Fruit fly (Drosophila melanogaster): ENCODE measurements around the gene pasha.

The pasha gene

dm6 chr3R:31605790-31606189 is 12.0 kb upstream of the pasha start (continued):
- peak; percentile 58 for TF ChIP-seq Blimp-1 (GFP tag; optimal IDR thresholded peaks at IDR 0.05)
- TF ChIP-seq croc (GFP tag; conservative IDR thresholded peaks at IDR 0.05) = no peak
- TF ChIP-seq eyg (GFP tag; optimal IDR thresholded peaks at IDR 0.05) = no peak

- TF ChIP-seq gfzf (GFP tag; optimal IDR thresholded peaks at IDR 0.05) (peak; percentile 8), CG13624 (GFP tag; optimal IDR thresholded peaks at IDR 0.05) (no peak), Ets97D (GFP tag; optimal IDR thresholded peaks at IDR 0.05) (no peak), crol (GFP tag; IDR thresholded peaks at IDR 0.05) (no peak), ac (GFP tag; optimal IDR thresholded peaks at IDR 0.05) (peak; percentile 57), CG11085 (GFP tag; IDR thresholded peaks at IDR 0.05) (no peak), fru (optimal IDR thresholded peaks at IDR 0.05) (no peak), unc-4 (GFP tag; IDR thresholded peaks at IDR 0.05; ENCODE audit: partially characterized antibody) (no peak), sqz (GFP tag; optimal IDR thresholded peaks at IDR 0.05) (peak; percentile 26), CG34422 (GFP tag; IDR thresholded peaks at IDR 0.05) (no peak), sd (tag; optimal IDR thresholded peaks at IDR 0.05) (peak; percentile 5), pfk (GFP tag; optimal IDR thresholded peaks at IDR 0.05) (peak; percentile 30), ranshi (GFP tag; IDR thresholded peaks at IDR 0.05) (no peak), CG6791 (GFP tag; IDR thresholded peaks at IDR 0.05; ENCODE audit: partially characterized antibody) (0 out of 3 replicates have a peak, but pooled peaks have one; percentile 4), sug (tag; optimal IDR thresholded peaks at IDR 0.05) (no peak), Med (GFP tag) (peak; percentile 6), HLHmδ (GFP tag; optimal IDR thresholded peaks at IDR 0.05) (peak; percentile 10), pros (GFP tag; optimal IDR thresholded peaks at IDR 0.05) (peak; percentile 93), seq (GFP tag; IDR thresholded peaks at IDR 0.05) (peak; percentile 44; the same call in 1 of the 2 replicates), chm (GFP tag; IDR thresholded peaks at IDR 0.05) (peak; percentile 16; the same call in 1 of the 2 replicates), sens (GFP tag) (peak; percentile 40), Hr78 (GFP tag; optimal IDR thresholded peaks at IDR 0.05) (peak in 1 of 2 experiments; percentile 32), CG34376 (GFP tag; optimal IDR thresholded peaks at IDR 0.05) (no peak), gt (GFP tag; IDR thresholded peaks at IDR 0.05) (0 out of 2 replicates have a peak, but pooled peaks have one; percentile 8), kah (GFP tag; optimal IDR thresholded peaks at IDR 0.05) (peak; percentile 4), CG7271 (tag; optimal IDR thresholded peaks at IDR 0.05) (no peak), D19A (tag; optimal IDR thresholded peaks at IDR 0.05) (peak; percentile 13), CG7556 (GFP tag; optimal IDR thresholded peaks at IDR 0.05) (no peak), nerfin-1 (tag; optimal IDR thresholded peaks at IDR 0.05) (peak; percentile 91), CG15479 (GFP tag; optimal IDR thresholded peaks at IDR 0.05) (peak; percentile 93), CG9932 (GFP tag; IDR thresholded peaks at IDR 0.05) (no peak)
Measured at dm6 chr3R:31606242-31607143, 11.3 kb upstream of the pasha start.

dm6 chr3R:31607287-31607849 is 10.4 kb upstream of the pasha start:
- TF ChIP-seq ci (GFP tag; IDR thresholded peaks at IDR 0.05) (0 out of 3 replicates have a peak, but pooled peaks have one; percentile 16), chinmo (GFP tag; IDR thresholded peaks at IDR 0.05; ENCODE audit: partially characterized antibody) (peak; percentile 73; the same call in 1 of the 4 replicates), grn (GFP tag; optimal IDR thresholded peaks at IDR 0.05) (peak; percentile 47), CG15479 (GFP tag; optimal IDR thresholded peaks at IDR 0.05) (peak; percentile 58), CG1792 (GFP tag; optimal IDR thresholded peaks at IDR 0.05) (no peak), nerfin-1 (tag; optimal IDR thresholded peaks at IDR 0.05) (peak; percentile 80), pros (GFP tag; optimal IDR thresholded peaks at IDR 0.05) (peak; percentile 67), CG31365 (tag; optimal IDR thresholded peaks at IDR 0.05) (no peak), abd-A (tag; optimal IDR thresholded peaks at IDR 0.05) (no peak), hkb (optimal IDR thresholded peaks at IDR 0.05) (no peak), hkb (GFP tag; IDR thresholded peaks at IDR 0.05) (0 out of 2 replicates have a peak, but pooled peaks have one; percentile 11), Dek (tag; optimal IDR thresholded peaks at IDR 0.05) (no peak), Aef1 (GFP tag; IDR thresholded peaks at IDR 0.05) (no peak), eve (GFP tag; optimal IDR thresholded peaks at IDR 0.05) (peak in 1 of 2 experiments; percentile 50), exex (tag; optimal IDR thresholded peaks at IDR 0.05) (peak; percentile 17), ac (GFP tag; optimal IDR thresholded peaks at IDR 0.05) (peak; percentile 26)

Measured in whole organism, embryonic.